Fruit fly (Drosophila melanogaster): ENCODE results near the gene CalpC.
A peak's percentile ranks its signal among the peaks of the same experiment; 100 is the strongest.

Gene CalpC

DNA sequence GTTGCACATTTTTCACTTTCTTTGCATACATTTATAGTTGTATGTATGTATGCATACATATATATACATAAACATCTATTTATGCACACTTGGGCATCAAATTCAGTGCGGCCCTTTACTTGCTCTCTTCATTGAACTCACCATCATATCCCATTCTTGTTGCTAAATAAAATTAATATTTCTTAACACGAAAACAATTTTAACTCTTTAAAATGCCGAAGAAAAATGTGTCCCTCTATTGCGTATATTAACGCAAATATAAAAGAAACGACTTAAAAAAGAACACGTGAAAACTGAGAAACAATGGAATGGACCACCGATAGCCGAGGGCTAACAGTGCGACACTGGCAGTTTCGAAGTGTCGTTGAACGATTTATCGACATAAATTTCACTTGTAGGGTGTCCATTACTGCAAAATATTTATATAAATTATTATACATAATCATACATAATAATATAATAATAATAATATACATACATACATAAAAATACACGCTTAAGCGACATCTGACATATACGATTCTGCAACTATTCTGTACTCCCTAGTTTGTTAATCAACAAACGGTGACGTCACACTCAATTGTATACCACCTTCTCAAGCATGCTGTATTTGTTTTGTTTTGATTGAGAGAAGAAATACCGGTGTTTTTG, 33.2 kb downstream of the CalpC start, which contains the start of the genes U2af50 and PIG-Q (continued):
- TF ChIP-seq CG17359 (tag; optimal IDR thresholded peaks at IDR 0.05) (peak; percentile 93), NK7.1 (GFP tag; optimal IDR thresholded peaks at IDR 0.05) (peak; percentile 46), Myb (GFP tag; optimal IDR thresholded peaks at IDR 0.05) (peak; percentile 11), CG12219 (GFP tag; optimal IDR thresholded peaks at IDR 0.05) (peak; percentile 78), Hsf (GFP tag; optimal IDR thresholded peaks at IDR 0.05) (peak; percentile 75), fd102C (GFP tag; optimal IDR thresholded peaks at IDR 0.05) (peak; percentile 64), CTCF (GFP tag; optimal IDR thresholded peaks at IDR 0.05) (peak; percentile 41), CG15479 (GFP tag; optimal IDR thresholded peaks at IDR 0.05) (peak; percentile 27), slp2 (GFP tag; optimal IDR thresholded peaks at IDR 0.05) (peak; percentile 47), CG11723 (GFP tag; optimal IDR thresholded peaks at IDR 0.05) (peak; percentile 87), stwl (tag; optimal IDR thresholded peaks at IDR 0.05) (peak; percentile 66), CG7556 (GFP tag; optimal IDR thresholded peaks at IDR 0.05) (peak; percentile 90), shn (GFP tag; optimal IDR thresholded peaks at IDR 0.05) (no peak), Fer2 (tag; optimal IDR thresholded peaks at IDR 0.05) (peak; percentile 78), CG10147 (GFP tag; optimal IDR thresholded peaks at IDR 0.05) (peak; percentile 88), pan (optimal IDR thresholded peaks at IDR 0.05) (no peak), pan (GFP tag; optimal IDR thresholded peaks at IDR 0.05 in 1 of 2, IDR thresholded peaks at IDR 0.05 in 1 of 2) (peak in 1 of 2 experiments; percentile 92), dimm (GFP tag; IDR thresholded peaks at IDR 0.05) (no peak), CG17361 (GFP tag; IDR thresholded peaks at IDR 0.05) (peak; percentile 97), CG10979 (tag; optimal IDR thresholded peaks at IDR 0.05) (peak; percentile 92), stc (GFP tag; IDR thresholded peaks at IDR 0.05) (no peak; the same call in 1 of the 2 replicates), her (GFP tag; optimal IDR thresholded peaks at IDR 0.05) (no peak), ttk (GFP tag; IDR thresholded peaks at IDR 0.05) (no peak; the same call in 1 of the 2 replicates), CoRest (tag; optimal IDR thresholded peaks at IDR 0.05) (peak; percentile 96), pita (GFP tag; optimal IDR thresholded peaks at IDR 0.05) (no peak), eve (GFP tag; optimal IDR thresholded peaks at IDR 0.05) (no peak), p53 (GFP tag; optimal IDR thresholded peaks at IDR 0.05) (no peak), nerfin-2 (GFP tag; IDR thresholded peaks at IDR 0.05; ENCODE audit: partially characterized antibody) (no peak), bsh (GFP tag; optimal IDR thresholded peaks at IDR 0.05) (peak; percentile 77 to 96), grau (tag; optimal IDR thresholded peaks at IDR 0.05) (peak; percentile 95), croc (GFP tag; conservative IDR thresholded peaks at IDR 0.05) (peak; percentile 90), lola (GFP tag; optimal IDR thresholded peaks at IDR 0.05) (peak in 1 of 3 experiments; percentile 92), z (GFP tag; IDR thresholded peaks at IDR 0.05) (no peak), CG30431 (GFP tag; optimal IDR thresholded peaks at IDR 0.05) (no peak), CG32532 (GFP tag; IDR thresholded peaks at IDR 0.05) (peak; percentile 94), Drgx (GFP tag; IDR thresholded peaks at IDR 0.05) (peak; percentile 87), pum (GFP tag; optimal IDR thresholded peaks at IDR 0.05) (peak; percentile 55), CG10209 (GFP tag; optimal IDR thresholded peaks at IDR 0.05) (peak; percentile 93), NC2α (GFP tag; optimal IDR thresholded peaks at IDR 0.05) (no peak), CG17186 (GFP tag; optimal IDR thresholded peaks at IDR 0.05) (peak; percentile 42), Chrac-16 (GFP tag; optimal IDR thresholded peaks at IDR 0.05) (peak; percentile 89), trh (GFP tag; optimal IDR thresholded peaks at IDR 0.05) (peak; percentile 76), mam (GFP tag; optimal IDR thresholded peaks at IDR 0.05) (peak; percentile 77), Dbx (GFP tag; IDR thresholded peaks at IDR 0.05) (peak; percentile 94), CG10462 (GFP tag; optimal IDR thresholded peaks at IDR 0.05) (peak; percentile 75), sr (GFP tag; IDR thresholded peaks at IDR 0.05) (no peak), CG13123 (GFP tag; optimal IDR thresholded peaks at IDR 0.05) (peak; percentile 85), sob (GFP tag; IDR thresholded peaks at IDR 0.05) (peak; percentile 94), chif (GFP tag; optimal IDR thresholded peaks at IDR 0.05) (peak; percentile 12 to 68), ash1 (GFP tag; optimal IDR thresholded peaks at IDR 0.05) (no peak), Doc3 (GFP tag; IDR thresholded peaks at IDR 0.05; ENCODE audit: partially characterized antibody) (no peak)
